Worm (Caenorhabditis elegans) whole organism, mixed stage, embryonic: ENCODE results near the gene Y75B8A.63.
A peak's percentile ranks its signal among the peaks of the same experiment; 100 is the strongest.

ENCODE experiments used
- M03D4.4 ChIP-seq: sonication (generic microtip); optimal IDR thresholded peaks from 2 replicates; lab custom pipeline; 2017; ENCODE audit warnings: mild to moderate bottlenecking, missing genetic modification characterization, missing compliant biosample characterization
- bed-3 ChIP-seq: fragments of 200-800 bp; sonication (Bioruptor generic); optimal IDR thresholded peaks from 3 replicates; lab custom pipeline; 2018; ENCODE audit warnings: mild to moderate bottlenecking, missing genetic modification characterization, moderate library complexity, missing compliant biosample characterization
- blmp-1 ChIP-seq: fragments of 150-350 bp; optimal IDR thresholded peaks from 2 replicates; lab custom pipeline; 2014; ENCODE audit warnings: missing biosample characterization, missing genetic modification characterization
- ceh-39 ChIP-seq: fragments of 150-350 bp; optimal IDR thresholded peaks from 2 replicates; lab custom pipeline; 2014; ENCODE audit warnings: missing biosample characterization, missing genetic modification characterization
- ceh-43 ChIP-seq: fragments of 200-800 bp; sonication (Bioruptor generic); optimal IDR thresholded peaks from 2 replicates; lab custom pipeline; 2018; ENCODE audit warnings: mild to moderate bottlenecking, missing genetic modification characterization, moderate library complexity, missing compliant biosample characterization
- ceh-83 ChIP-seq: fragments of 200-800 bp; sonication (Bioruptor generic); optimal IDR thresholded peaks from 2 replicates; lab custom pipeline; 2018; ENCODE audit warnings: mild to moderate bottlenecking, missing genetic modification characterization, missing compliant biosample characterization
- ces-1 ChIP-seq: fragments of 150-350 bp; optimal IDR thresholded peaks from 2 replicates; lab custom pipeline; 2014; ENCODE audit warnings: missing biosample characterization, missing genetic modification reagents, missing genetic modification characterization
- cnd-1 ChIP-seq: fragments of 200-800 bp; sonication (Bioruptor generic); optimal IDR thresholded peaks from 2 replicates; lab custom pipeline; 2018; ENCODE audit warnings: mild to moderate bottlenecking, missing genetic modification characterization, missing compliant biosample characterization
- drap-1 ChIP-seq: fragments of 200-800 bp; sonication (Bioruptor generic); optimal IDR thresholded peaks from 3 replicates; lab custom pipeline; 2018; ENCODE audit warnings: mild to moderate bottlenecking, missing genetic modification characterization, missing compliant biosample characterization
- elt-1 ChIP-seq: sonication (generic microtip); optimal IDR thresholded peaks from 2 replicates; lab custom pipeline; 2017; ENCODE audit warnings: missing genetic modification characterization, mild to moderate bottlenecking, missing compliant biosample characterization, antibody characterized with exemption, moderate library complexity, borderline replicate concordance; ENCODE audit not compliant: insufficient read depth
- elt-3 ChIP-seq: fragments of 150-350 bp; optimal IDR thresholded peaks from 2 replicates; lab custom pipeline; 2014; ENCODE audit warnings: missing biosample characterization, missing genetic modification characterization
- flh-1 ChIP-seq: fragments of 200-800 bp; sonication (Bioruptor generic); optimal IDR thresholded peaks from 2 replicates; lab custom pipeline; 2018; ENCODE audit warnings: mild to moderate bottlenecking, missing genetic modification characterization, moderate library complexity, missing compliant biosample characterization
- ham-2 ChIP-seq: fragments of 200-800 bp; sonication (Bioruptor generic); optimal IDR thresholded peaks from 2 replicates; lab custom pipeline; 2018; ENCODE audit warnings: mild to moderate bottlenecking, missing genetic modification characterization, missing compliant biosample characterization
- hlh-1 ChIP-seq: fragments of 150-350 bp; optimal IDR thresholded peaks from 2 replicates; lab custom pipeline; 2014; ENCODE audit warnings: missing biosample characterization, missing genetic modification reagents, missing genetic modification characterization
- lin-13 ChIP-seq: fragments of 150-350 bp; optimal IDR thresholded peaks from 2 replicates; lab custom pipeline; 2014; ENCODE audit warnings: missing biosample characterization, missing genetic modification characterization
- lin-32 ChIP-seq: fragments of 200-800 bp; sonication (Bioruptor generic); optimal IDR thresholded peaks from 2 replicates; lab custom pipeline; 2018; ENCODE audit warnings: mild to moderate bottlenecking, missing genetic modification characterization, missing compliant biosample characterization
- lsy-2 ChIP-seq: fragments of 150-350 bp; optimal IDR thresholded peaks from 2 replicates; lab custom pipeline; 2014; ENCODE audit warnings: missing biosample characterization, missing genetic modification characterization
- mab-5 ChIP-seq: fragments of 150-350 bp; optimal IDR thresholded peaks from 2 replicates; lab custom pipeline; 2014; ENCODE audit warnings: missing biosample characterization, missing genetic modification characterization
- mls-2 ChIP-seq: sonication (generic microtip); optimal IDR thresholded peaks from 2 replicates; lab custom pipeline; 2016; ENCODE audit warnings: mild to moderate bottlenecking, missing genetic modification characterization, moderate library complexity, missing compliant biosample characterization
- nhr-12 ChIP-seq: fragments of 150-350 bp; optimal IDR thresholded peaks from 2 replicates; lab custom pipeline; 2014; ENCODE audit warnings: missing biosample characterization, missing genetic modification characterization
- nhr-2 ChIP-seq: fragments of 150-350 bp; optimal IDR thresholded peaks from 2 replicates; lab custom pipeline; 2014; ENCODE audit warnings: missing biosample characterization, missing genetic modification characterization
- nhr-237 ChIP-seq: fragments of 150-350 bp; optimal IDR thresholded peaks from 2 replicates; lab custom pipeline; 2014; ENCODE audit warnings: missing biosample characterization, missing genetic modification characterization
- nhr-28 ChIP-seq: fragments of 150-350 bp; optimal IDR thresholded peaks from 2 replicates; lab custom pipeline; 2014; ENCODE audit warnings: missing biosample characterization, missing genetic modification characterization
- pha-4 ChIP-seq: fragments of 150-350 bp; optimal IDR thresholded peaks from 2 replicates; lab custom pipeline; 2018; ENCODE audit warnings: missing biosample characterization, missing genetic modification reagents, missing genetic modification characterization
- snpc-4 ChIP-seq: fragments of 150-350 bp; optimal IDR thresholded peaks from 2 replicates; lab custom pipeline; 2014; ENCODE audit warnings: missing biosample characterization, missing genetic modification characterization
- tbx-8 ChIP-seq: fragments of 200-800 bp; sonication (Bioruptor generic); optimal IDR thresholded peaks from 2 replicates; lab custom pipeline; 2018; ENCODE audit warnings: mild to moderate bottlenecking, missing genetic modification characterization, moderate library complexity, missing compliant biosample characterization
- unc-120 ChIP-seq: sonication (generic microtip); optimal IDR thresholded peaks from 2 replicates; lab custom pipeline; 2017; ENCODE audit warnings: missing genetic modification characterization, missing compliant biosample characterization; ENCODE audit not compliant: poor library complexity, severe bottlenecking
- zip-8 ChIP-seq: fragments of 150-350 bp; optimal IDR thresholded peaks from 2 replicates; lab custom pipeline; 2014; ENCODE audit warnings: missing biosample characterization, missing genetic modification characterization
- ztf-11 ChIP-seq: fragments of 150-350 bp; optimal IDR thresholded peaks from 2 replicates; lab custom pipeline; 2014; ENCODE audit warnings: missing biosample characterization, missing genetic modification characterization

Gene Y75B8A.63

ce11 chrIII:12299259-12299658 is 28.5 kb upstream of the Y75B8A.63 start:
- TF ChIP-seq ces-1 (GFP tag; lab: Kevin White, UChicago) (no peak), ham-2 (GFP tag; lab: Kevin White, UChicago) (no peak), unc-120 (tag; lab: Kevin White, UChicago) (no peak), hlh-1 (tag; lab: Kevin White, UChicago) (no peak), nhr-12 (tag; lab: Kevin White, UChicago) (no peak), mls-2 (tag; lab: Kevin White, UChicago) (no peak), nhr-237 (tag; lab: Kevin White, UChicago) (no peak), M03D4.4 (tag; lab: Kevin White, UChicago) (no peak), ceh-83 (GFP tag; lab: Kevin White, UChicago) (no peak), flh-1 (no peak), nhr-2 (tag; lab: Kevin White, UChicago) (no peak), ceh-39 (tag; lab: Kevin White, UChicago) (no peak), drap-1 (GFP tag; lab: Kevin White, UChicago) (no peak)

ce11 chrIII:12303084-12303483 is 24.7 kb upstream of the Y75B8A.63 start, which contains the start of gene mrp-8:
Gene mrp-8, minus strand, starts transcription at chrIII:12303184.
- TF ChIP-seq cnd-1 (tag; lab: Kevin White, UChicago) = no peak
- TF ChIP-seq blmp-1 (tag; lab: Kevin White, UChicago) = no peak
- peak; percentile 12 for TF ChIP-seq zip-8 (tag; lab: Kevin White, UChicago)

ce11 chrIII:12304805-12305377 is 22.9 kb upstream of the Y75B8A.63 start:
- TF ChIP-seq lin-13 (tag; lab: Kevin White, UChicago) (no peak), ces-1 (GFP tag; lab: Kevin White, UChicago) (no peak), snpc-4 (tag; lab: Kevin White, UChicago) (no peak), ztf-11 (tag; lab: Kevin White, UChicago) (no peak), nhr-2 (tag; lab: Kevin White, UChicago) (no peak), ceh-83 (GFP tag; lab: Kevin White, UChicago) (no peak), nhr-237 (tag; lab: Kevin White, UChicago) (no peak), flh-1 (no peak)

ce11 chrIII:12307475-12307874 is 20.3 kb upstream of the Y75B8A.63 start, which contains the start of gene pqn-92:
Gene pqn-92, plus strand, starts transcription at chrIII:12307781.
- TF ChIP-seq nhr-28 (tag; lab: Kevin White, UChicago) (no peak), pha-4 (tag; lab: Kevin White, UChicago) (no peak), nhr-12 (tag; lab: Kevin White, UChicago) (no peak)

- TF ChIP-seq elt-3 (tag; lab: Kevin White, UChicago) (no peak), drap-1 (GFP tag; lab: Kevin White, UChicago) (no peak), ceh-39 (tag; lab: Kevin White, UChicago) (no peak), snpc-4 (tag; lab: Kevin White, UChicago) (no peak), zip-8 (tag; lab: Kevin White, UChicago) (no peak), lin-32 (GFP tag; lab: Kevin White, UChicago) (no peak), ztf-11 (tag; lab: Kevin White, UChicago) (no peak), unc-120 (tag; lab: Kevin White, UChicago) (no peak), ceh-43 (GFP tag; lab: Kevin White, UChicago) (no peak), nhr-2 (tag; lab: Kevin White, UChicago) (no peak), bed-3 (GFP tag; lab: Kevin White, UChicago) (no peak), hlh-1 (tag; lab: Kevin White, UChicago) (no peak), pha-4 (tag; lab: Kevin White, UChicago) (no peak), mab-5 (tag; lab: Kevin White, UChicago) (no peak), lsy-2 (tag; lab: Kevin White, UChicago) (no peak), cnd-1 (tag; lab: Kevin White, UChicago) (no peak), elt-1 (no peak)
Measured at ce11 chrIII:12312886-12313285, 14.9 kb upstream of the Y75B8A.63 start, which contains the start of gene Y75B8A.39. Gene Y75B8A.39, plus strand, starts transcription at chrIII:12313186.

ce11 chrIII:12315179-12315578 is 12.6 kb upstream of the Y75B8A.63 start, which contains the start of gene Y75B8A.37:
Gene Y75B8A.37, plus strand, starts transcription at chrIII:12315479.
- TF ChIP-seq tbx-8 (no peak), ham-2 (GFP tag; lab: Kevin White, UChicago) (no peak), lin-32 (GFP tag; lab: Kevin White, UChicago) (no peak), nhr-28 (tag; lab: Kevin White, UChicago) (no peak), ces-1 (GFP tag; lab: Kevin White, UChicago) (no peak), lin-13 (tag; lab: Kevin White, UChicago) (no peak)
